Worm (Caenorhabditis elegans): ENCODE measurements around the gene ttr-45.

ttr-45 gene

ce11 chrIV:13240842-13241143 lies 13.2 kb upstream of the ttr-45 start, which contains the start of gene lin-54:
Gene lin-54, plus strand, starts transcription at chrIV:13241044.
- TF ChIP-seq tbx-7 (tag; optimal IDR thresholded peaks at IDR 0.05) (no peak), F13H6.1 (tag; optimal IDR thresholded peaks at IDR 0.05) (no peak), rnt-1 (tag; optimal IDR thresholded peaks at IDR 0.05) (no peak), fkh-10 (GFP tag; optimal IDR thresholded peaks at IDR 0.05) (no peak), unc-3 (GFP tag; conservative IDR thresholded peaks at IDR 0.05) (no peak), unc-3 (tag; optimal IDR thresholded peaks at IDR 0.05) (no peak), K09A11.1 (tag; optimal IDR thresholded peaks at IDR 0.05; ENCODE audit: insufficient read depth) (no peak), sdc-2 (tag; optimal IDR thresholded peaks at IDR 0.05) (no peak), Y22D7AL.16 (tag; optimal IDR thresholded peaks at IDR 0.05) (no peak), ets-4 (tag; optimal IDR thresholded peaks at IDR 0.05) (no peak), pha-4 (tag; optimal IDR thresholded peaks at IDR 0.05) (no peak), npax-4 (tag; optimal IDR thresholded peaks at IDR 0.05) (no peak), madf-2 (tag; optimal IDR thresholded peaks at IDR 0.05) (no peak), syd-9 (tag; optimal IDR thresholded peaks at IDR 0.05) (no peak), lim-6 (tag; optimal IDR thresholded peaks at IDR 0.05) (no peak), ceh-45 (GFP tag; IDR thresholded peaks at IDR 0.05) (no peak)

ce11 chrIV:13241340-13241739 lies 12.7 kb upstream of the ttr-45 start:
- TF ChIP-seq pat-9 (tag; optimal IDR thresholded peaks at IDR 0.05) (no peak), nfya-1 (tag; optimal IDR thresholded peaks at IDR 0.05) (no peak), hlh-6 (tag; optimal IDR thresholded peaks at IDR 0.05) (no peak), rnt-1 (tag; optimal IDR thresholded peaks at IDR 0.05) (no peak), ceh-19 (GFP tag; optimal IDR thresholded peaks at IDR 0.05) (no peak), unc-86 (tag; optimal IDR thresholded peaks at IDR 0.05) (no peak), tbx-7 (tag; optimal IDR thresholded peaks at IDR 0.05) (no peak), ceh-22 (tag; optimal IDR thresholded peaks at IDR 0.05) (no peak), ceh-18 (tag; optimal IDR thresholded peaks at IDR 0.05) (no peak), sox-2 (GFP tag; IDR thresholded peaks at IDR 0.05) (no peak), pag-3 (tag; optimal IDR thresholded peaks at IDR 0.05; ENCODE audit: borderline replicate concordance) (no peak), ceh-2 (tag; optimal IDR thresholded peaks at IDR 0.05) (no peak), C08G9.2 (tag; optimal IDR thresholded peaks at IDR 0.05) (no peak), ceh-9 (tag; optimal IDR thresholded peaks at IDR 0.05) (no peak), sox-4 (tag; optimal IDR thresholded peaks at IDR 0.05) (no peak), odd-2 (tag; optimal IDR thresholded peaks at IDR 0.05) (no peak), F13H6.1 (tag; optimal IDR thresholded peaks at IDR 0.05) (no peak), pha-2 (tag; optimal IDR thresholded peaks at IDR 0.05) (no peak), unc-55 (GFP tag; optimal IDR thresholded peaks at IDR 0.05) (no peak), ceh-31 (tag; optimal IDR thresholded peaks at IDR 0.05) (no peak)

ce11 chrIV:13243375-13243774 lies 10.7 kb upstream of the ttr-45 start, which contains the start of gene JC8.4:
Gene JC8.4, plus strand, starts transcription at chrIV:13243675.
- TF ChIP-seq lim-6 (tag; optimal IDR thresholded peaks at IDR 0.05) (no peak), pha-2 (tag; optimal IDR thresholded peaks at IDR 0.05) (no peak), ceh-6 (GFP tag; optimal IDR thresholded peaks at IDR 0.05) (no peak), nhr-232 (tag; optimal IDR thresholded peaks at IDR 0.05) (no peak), lin-11 (tag; optimal IDR thresholded peaks at IDR 0.05) (no peak), eyg-1 (tag; optimal IDR thresholded peaks at IDR 0.05) (no peak), fkh-6 (tag; optimal IDR thresholded peaks at IDR 0.05) (no peak), Y22D7AL.16 (tag; optimal IDR thresholded peaks at IDR 0.05) (no peak), ceh-45 (GFP tag; IDR thresholded peaks at IDR 0.05) (no peak), sox-2 (GFP tag; IDR thresholded peaks at IDR 0.05) (no peak), gmeb-2 (tag; optimal IDR thresholded peaks at IDR 0.05) (no peak), ets-4 (tag; optimal IDR thresholded peaks at IDR 0.05) (no peak)

- TF ChIP-seq Y22D7AL.16 (tag; optimal IDR thresholded peaks at IDR 0.05) (no peak), ama-1 (optimal IDR thresholded peaks at IDR 0.05) (no peak), pros-1 (tag; optimal IDR thresholded peaks at IDR 0.05) (no peak), lin-11 (tag; optimal IDR thresholded peaks at IDR 0.05) (no peak), hlh-15 (tag; optimal IDR thresholded peaks at IDR 0.05) (no peak), dmd-4 (tag; optimal IDR thresholded peaks at IDR 0.05; ENCODE audit: borderline replicate concordance) (no peak), sox-4 (tag; optimal IDR thresholded peaks at IDR 0.05) (no peak), pax-1 (tag; optimal IDR thresholded peaks at IDR 0.05) (no peak), nhr-232 (tag; optimal IDR thresholded peaks at IDR 0.05) (no peak)
Observed at ce11 chrIV:13244024-13244423, 10.0 kb upstream of the ttr-45 start, which contains the start of gene cox-11. Gene cox-11, plus strand, starts transcription at chrIV:13244324.

Data from whole organism, late embryonic.